Worm (Caenorhabditis elegans) whole organism, early embryonic: ENCODE measurements around the gene csp-2.

Source experiments
- ets-7 ChIP-seq: sonication (generic microtip); optimal IDR thresholded peaks from 2 replicates; lab custom pipeline; 2016; ENCODE audit warnings: missing genotype, missing genetic modification characterization, missing compliant biosample characterization
- hmg-4 ChIP-seq: fragments of 200-800 bp; sonication (Bioruptor generic); optimal IDR thresholded peaks from 2 replicates; lab custom pipeline; 2018; ENCODE audit warnings: mild to moderate bottlenecking, missing genetic modification characterization, missing compliant biosample characterization
- hnd-1 ChIP-seq: sonication (generic microtip); optimal IDR thresholded peaks from 2 replicates; lab custom pipeline; 2016; ENCODE audit warnings: missing genetic modification characterization, missing compliant biosample characterization
- tbx-37 ChIP-seq: fragments of 200-800 bp; sonication (Bioruptor generic); conservative IDR thresholded peaks from 2 replicates; pipeline ENCODE4 v1.3.6; 2022; ENCODE audit warnings: missing genetic modification reagents, missing genetic modification characterization, missing compliant biosample characterization

Gene csp-2

DNA sequence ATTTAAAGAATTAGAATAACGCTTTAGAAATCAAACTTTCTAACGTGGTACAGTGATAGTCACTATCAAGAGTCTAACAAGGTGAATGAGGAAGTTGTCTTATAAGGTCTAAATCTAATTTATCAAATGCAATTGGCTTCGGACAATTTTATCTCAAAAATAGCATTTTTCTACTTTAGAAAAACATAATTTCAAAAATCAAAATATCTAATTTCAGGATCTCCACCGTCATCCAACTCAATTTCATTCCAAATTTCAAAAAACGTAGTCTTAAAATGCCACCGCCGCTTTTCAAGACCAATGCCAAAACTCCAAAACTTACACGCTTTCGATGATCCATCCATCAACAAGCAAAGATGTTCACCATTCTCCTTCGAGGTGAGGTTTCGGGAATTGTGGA lies 57.5 kb downstream of the csp-2 start, which contains the start of gene Y73B6BL.270:
TSS of gene Y73B6BL.270 (plus strand) at position 301 of the 400 bp plus-strand sequence.
- TF ChIP-seq ets-7: no peak
- TF ChIP-seq tbx-37: no peak
- TF ChIP-seq hmg-4 (GFP tag; lab: Kevin White, UChicago): no peak
- no peak for TF ChIP-seq hnd-1 (tag; lab: Kevin White, UChicago)
